Worm (Caenorhabditis elegans): Measurements from ENCODE around the gene fbxc-50.

DNA sequence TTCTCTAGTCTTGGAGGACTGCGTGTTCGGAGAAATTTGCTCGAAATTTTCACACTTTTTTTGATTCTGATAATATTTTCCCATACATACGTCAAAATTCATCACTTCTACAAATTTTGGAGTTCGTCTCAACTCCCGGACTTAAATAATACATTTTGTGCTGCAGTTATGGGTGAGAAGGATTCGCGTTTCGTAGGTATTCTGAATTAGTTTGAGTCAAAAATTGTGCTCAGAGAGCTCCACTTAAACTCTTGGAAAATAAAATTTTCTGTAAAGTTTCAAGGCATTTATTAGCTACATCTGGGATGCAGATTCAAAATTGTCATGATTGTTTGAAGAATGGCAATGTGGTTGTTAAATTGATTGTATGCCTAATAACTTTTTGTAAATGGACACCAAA is 34.0 kb downstream of the fbxc-50 start, which contains the start of gene ZC239.4:
- TF ChIP-seq jun-1 (tag; optimal IDR thresholded peaks at IDR 0.05) (no peak), pqm-1 (tag; optimal IDR thresholded peaks at IDR 0.05) (no peak), R02D3.7 (tag; optimal IDR thresholded peaks at IDR 0.05) (no peak), nhr-11 (tag; optimal IDR thresholded peaks at IDR 0.05) (no peak)
